Fruit fly (Drosophila melanogaster) whole organism: ENCODE results near the gene CG9737.

Experiments
- CG8478 ChIP-seq: fragments of >200 bp; optimal IDR thresholded peaks from 2 replicates; lab custom pipeline; 2018; ENCODE audit warnings: inconsistent platforms
- usp ChIP-seq: fragments of >200 bp; optimal IDR thresholded peaks from 2 replicates; lab custom pipeline; 2017; ENCODE audit warnings: missing biosample characterization, missing genetic modification characterization, mixed read lengths

dm6 chr3R:30258298-30258990 lies 15.3 kb upstream of the CG9737 start:
- TF ChIP-seq CG8478 (lab: Kevin White, UChicago), result no peak
- no peak for TF ChIP-seq usp (GFP tag; lab: Kevin White, UChicago)
